Worm (Caenorhabditis elegans): Measurements from ENCODE around the gene F26D11.13.
A peak's percentile ranks its signal among the peaks of the same experiment; 100 is the strongest.

Gene F26D11.13

DNA sequence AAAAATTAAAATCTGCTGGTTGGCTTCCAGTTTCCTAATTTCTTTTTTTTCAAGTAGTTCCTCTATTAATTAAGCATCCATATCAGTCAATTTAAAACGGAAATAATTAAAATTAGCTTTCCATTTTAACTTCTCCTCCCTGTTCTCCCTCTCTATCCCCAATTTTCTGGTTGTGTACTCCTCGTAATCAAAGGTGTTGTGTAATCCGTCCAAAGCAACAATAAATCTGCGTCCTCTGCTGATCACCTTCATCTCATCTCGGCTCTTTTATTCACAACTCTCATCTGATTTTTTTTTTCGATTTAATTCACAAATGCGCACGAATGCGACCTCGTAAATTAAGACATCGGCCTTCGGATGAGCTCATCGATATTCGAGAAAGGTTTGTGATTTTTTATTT, 41.4 kb upstream of the F26D11.13 start, which contains the start of gene Y97E10AR.2:
TSS of gene Y97E10AR.2 (plus strand) at position 301 of the 400 bp plus-strand sequence.
- TF ChIP-seq lir-1 (GFP tag; conservative IDR thresholded peaks at IDR 0.05), result no peak
- no peak for TF ChIP-seq B0261.1 (tag; optimal IDR thresholded peaks at IDR 0.05)
- TF ChIP-seq cebp-1 (GFP tag; IDR thresholded peaks at IDR 0.05), result no peak
- no peak for TF ChIP-seq cebp-1 (tag; optimal IDR thresholded peaks at IDR 0.05)
- TF ChIP-seq ccch-3 (GFP tag; optimal IDR thresholded peaks at IDR 0.05), result no peak
- TF ChIP-seq Y53G8AR.9 (GFP tag; conservative IDR thresholded peaks at IDR 0.05), result no peak
- no peak for TF ChIP-seq F23B12.7 (tag; optimal IDR thresholded peaks at IDR 0.05; ENCODE audit: insufficient read depth)
- no peak for TF ChIP-seq egl-18 (GFP tag; IDR thresholded peaks at IDR 0.05)
- TF ChIP-seq die-1 (tag; optimal IDR thresholded peaks at IDR 0.05), result no peak
- TF ChIP-seq snpc-4 (GFP tag; optimal IDR thresholded peaks at IDR 0.05), result no peak
- no peak for TF ChIP-seq snpc-4 (tag; optimal IDR thresholded peaks at IDR 0.05)
- no peak for TF ChIP-seq hlh-26 (GFP tag; conservative IDR thresholded peaks at IDR 0.05)
- no peak for TF ChIP-seq F33H1.4 (GFP tag; IDR thresholded peaks at IDR 0.05)

DNA sequence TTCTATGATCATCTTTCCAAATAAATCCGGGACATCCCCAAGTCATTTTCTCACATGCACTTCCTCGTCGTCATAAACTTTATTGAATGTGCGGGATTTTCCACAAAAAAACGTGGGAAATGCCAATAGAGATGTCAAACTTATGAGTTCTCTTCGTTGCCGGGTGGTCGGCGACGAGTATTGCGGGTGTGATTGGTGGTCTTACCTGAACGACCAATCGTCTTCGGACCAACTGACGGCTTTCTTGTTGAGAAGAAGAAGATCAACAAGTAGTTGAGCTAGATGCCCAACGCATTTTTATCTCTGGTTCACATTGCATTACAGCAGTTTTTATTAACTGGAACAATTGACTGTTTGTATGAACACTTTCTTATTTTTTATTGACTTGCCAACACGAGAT, 40.7 kb upstream of the F26D11.13 start:
- no peak for TF ChIP-seq T07F8.4 (tag; optimal IDR thresholded peaks at IDR 0.05)
- no peak for TF ChIP-seq B0019.2 (GFP tag; conservative IDR thresholded peaks at IDR 0.05)
- no peak for TF ChIP-seq F33H1.4 (GFP tag; IDR thresholded peaks at IDR 0.05)
- no peak for TF ChIP-seq ztf-6 (GFP tag; IDR thresholded peaks at IDR 0.05)
- TF ChIP-seq bed-1 (GFP tag; IDR thresholded peaks at IDR 0.05), result no peak
- TF ChIP-seq ceh-100 (GFP tag; IDR thresholded peaks at IDR 0.05), result no peak
- no peak for TF ChIP-seq cebp-1 (GFP tag; IDR thresholded peaks at IDR 0.05)
- TF ChIP-seq cebp-1 (tag; optimal IDR thresholded peaks at IDR 0.05), result no peak
- TF ChIP-seq F23B12.7 (tag; optimal IDR thresholded peaks at IDR 0.05; ENCODE audit: insufficient read depth), result no peak
- no peak for TF ChIP-seq ztf-26 (tag; optimal IDR thresholded peaks at IDR 0.05)
- no peak for TF ChIP-seq B0336.3 (GFP tag; IDR thresholded peaks at IDR 0.05)
- TF ChIP-seq Y53F4B.3 (GFP tag; IDR thresholded peaks at IDR 0.05), result no peak

- no peak for TF ChIP-seq Y53F4B.3 (GFP tag; IDR thresholded peaks at IDR 0.05)
- TF ChIP-seq Y53G8AR.9 (GFP tag; conservative IDR thresholded peaks at IDR 0.05), result no peak
- TF ChIP-seq nhr-27 (tag; optimal IDR thresholded peaks at IDR 0.05), result no peak
- TF ChIP-seq ztf-25 (GFP tag; IDR thresholded peaks at IDR 0.05), result no peak
- no peak for TF ChIP-seq sea-2 (GFP tag; IDR thresholded peaks at IDR 0.05)
- TF ChIP-seq egl-44 (GFP tag; IDR thresholded peaks at IDR 0.05), result no peak
- TF ChIP-seq Y56A3A.18 (GFP tag; IDR thresholded peaks at IDR 0.05), result no peak
- no peak for TF ChIP-seq gei-17 (GFP tag; optimal IDR thresholded peaks at IDR 0.05)
- no peak for TF ChIP-seq B0035.1 (tag; optimal IDR thresholded peaks at IDR 0.05)
- TF ChIP-seq dpff-1 (tag; optimal IDR thresholded peaks at IDR 0.05), result no peak
Observed at ce11 chrV:7994570-7994969, 40.1 kb upstream of the F26D11.13 start, which contains the start of gene ceh-76. TSS of gene ceh-76 (minus strand) at chrV:7994670.

ce11 chrV:7985860-7986259, 31.4 kb upstream of the F26D11.13 start, which contains the start of gene Y97E10AL.1:
TSS of gene Y97E10AL.1 (plus strand) at chrV:7986160.
- TF ChIP-seq gei-17 (GFP tag; optimal IDR thresholded peaks at IDR 0.05) (no peak), ekl-4 (GFP tag; IDR thresholded peaks at IDR 0.05) (no peak), aptf-3 (GFP tag; IDR thresholded peaks at IDR 0.05) (no peak), nhr-120 (GFP tag; IDR thresholded peaks at IDR 0.05) (no peak)

DNA sequence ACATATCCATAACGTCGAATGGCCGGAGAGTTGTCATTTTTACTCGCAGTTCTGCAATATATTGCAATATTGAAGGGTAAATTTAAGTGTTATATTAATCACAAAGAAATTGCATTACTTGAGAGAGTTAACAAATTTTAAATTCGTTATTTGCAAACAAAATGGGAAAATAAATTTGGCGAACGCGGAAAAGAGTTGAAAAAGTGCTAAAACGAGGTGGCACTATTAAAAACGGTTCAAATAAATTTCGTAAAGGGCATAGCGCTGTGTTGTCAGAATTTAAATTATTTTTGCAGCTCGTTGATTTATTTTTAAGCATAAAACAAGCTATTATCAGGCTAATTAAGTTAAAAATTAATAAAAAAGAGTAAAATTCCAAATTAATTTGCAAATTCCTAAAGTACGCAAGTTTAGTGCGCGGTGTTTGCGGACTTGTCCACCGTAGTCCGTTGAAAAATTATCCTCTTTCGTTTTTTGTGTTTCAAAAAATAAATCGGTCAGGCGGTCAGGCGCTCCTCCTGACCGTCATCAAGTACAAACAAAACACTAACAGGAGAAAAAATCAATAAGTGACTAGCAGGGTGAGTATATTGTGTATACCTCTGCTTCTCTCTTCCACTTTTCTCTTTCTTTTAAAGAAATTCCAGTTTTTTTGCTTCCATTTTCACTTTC, 29.1 kb upstream of the F26D11.13 start, which contains the start of the genes natb-1 and abhd-12:
TSS of gene natb-1 (minus strand) at position 51 of the 672 bp plus-strand sequence.
TSS of gene abhd-12 (plus strand) at position 499 of the 672 bp plus-strand sequence.
- no peak for TF ChIP-seq cebp-1 (GFP tag; IDR thresholded peaks at IDR 0.05)
- TF ChIP-seq cebp-1 (tag; optimal IDR thresholded peaks at IDR 0.05), result peak; percentile 46
- TF ChIP-seq lin-54 (GFP tag; optimal IDR thresholded peaks at IDR 0.05), result peak; percentile 1
- no peak for TF ChIP-seq snpc-4 (GFP tag; optimal IDR thresholded peaks at IDR 0.05)
- peak in 2 of 4 experiments; percentile 18 to 19 for TF ChIP-seq snpc-4 (tag; optimal IDR thresholded peaks at IDR 0.05)
- peak; percentile 10 for TF ChIP-seq F23B12.7 (tag; optimal IDR thresholded peaks at IDR 0.05; ENCODE audit: insufficient read depth)
- no peak for TF ChIP-seq rpc-1 (optimal IDR thresholded peaks at IDR 0.05)
- no peak for TF ChIP-seq rpc-1 (tag; optimal IDR thresholded peaks at IDR 0.05)
- peak; percentile 57 for TF ChIP-seq lsl-1 (GFP tag; optimal IDR thresholded peaks at IDR 0.05)
- no peak for TF ChIP-seq egl-44 (GFP tag; IDR thresholded peaks at IDR 0.05)
- peak; percentile 91 for TF ChIP-seq attf-5 (GFP tag; optimal IDR thresholded peaks at IDR 0.05)
- TF ChIP-seq nhr-80 (tag; optimal IDR thresholded peaks at IDR 0.05), result peak; percentile 22
- TF ChIP-seq ztf-18 (tag; optimal IDR thresholded peaks at IDR 0.05), result peak; percentile 3

Measured in whole organism, young adult.